Worm (Caenorhabditis elegans) whole organism, L1 larva: ENCODE results near the gene nhr-48.
A peak's percentile ranks its signal among the peaks of the same experiment; 100 is the strongest.

Experiments used
- C16A3.4 ChIP-seq: fragments of 150-350 bp; optimal IDR thresholded peaks from 2 replicates; lab custom pipeline; 2014; ENCODE audit warnings: missing biosample characterization, missing genetic modification characterization
- C34B4.2 ChIP-seq: sonication (generic microtip); optimal IDR thresholded peaks from 2 replicates; lab custom pipeline; 2017; ENCODE audit warnings: mild to moderate bottlenecking, missing genetic modification characterization, missing compliant biosample characterization
- Y116A8C.19 ChIP-seq: sonication (generic microtip); optimal IDR thresholded peaks from 2 replicates; lab custom pipeline; 2016; ENCODE audit warnings: missing compliant biosample characterization, missing genetic modification characterization, borderline replicate concordance
- ama-1 ChIP-seq: fragments of 150-350 bp; optimal IDR thresholded peaks from 2 replicates; lab custom pipeline; 2014
- ceh-63 ChIP-seq: fragments of 200-800 bp; sonication (Bioruptor generic); optimal IDR thresholded peaks from 2 replicates; lab custom pipeline; 2018; ENCODE audit warnings: mild to moderate bottlenecking, missing genetic modification characterization, missing compliant biosample characterization
- ceh-8 ChIP-seq: fragments of 200-800 bp; sonication (Bioruptor generic); optimal IDR thresholded peaks from 2 replicates; lab custom pipeline; 2018; ENCODE audit warnings: mild to moderate bottlenecking, missing genetic modification characterization, moderate library complexity, missing compliant biosample characterization
- ceh-82 ChIP-seq, 3 experiments: fragments of 150-350 bp in 1 of 3; sonication (generic microtip) in 2 of 3; optimal IDR thresholded peaks; 2 replicates each; lab custom pipeline; 2014 to 2017; ENCODE audit warnings: missing biosample characterization in 3 of 3, missing genetic modification characterization in 3 of 3
- ces-1 ChIP-seq: fragments of 150-350 bp; optimal IDR thresholded peaks from 2 replicates; lab custom pipeline; 2014; ENCODE audit warnings: missing biosample characterization, missing genetic modification reagents, missing genetic modification characterization
- dpl-1 ChIP-seq, 3 experiments: fragments of 150-350 bp in 2 of 3; sonication (generic microtip) in 1 of 3; optimal IDR thresholded peaks; 2 replicates each; lab custom pipeline; 2014 to 2017; ENCODE audit warnings: missing biosample characterization in 3 of 3, missing genetic modification characterization in 3 of 3, missing genetic modification reagents in 3 of 3
- dsc-1 ChIP-seq: sonication (generic microtip); optimal IDR thresholded peaks from 2 replicates; lab custom pipeline; 2016; ENCODE audit warnings: mild to moderate bottlenecking, missing genetic modification characterization, missing compliant biosample characterization
- egl-13 ChIP-seq: sonication (generic microtip); optimal IDR thresholded peaks from 2 replicates; lab custom pipeline; 2016; ENCODE audit warnings: missing genotype, missing genetic modification reagents, missing genetic modification characterization, missing compliant biosample characterization
- egl-27 ChIP-seq, 2 experiments: fragments of 150-350 bp in 1 of 2; sonication (generic microtip); optimal IDR thresholded peaks; 3 replicates each; lab custom pipeline; 2017 to 2018; ENCODE audit warnings: missing biosample characterization in 2 of 2, missing genetic modification characterization in 2 of 2, missing genetic modification reagents in 2 of 2
- elt-3 ChIP-seq, 6 experiments: fragments of 150-350 bp in 1 of 6; sonication (generic microtip); optimal IDR thresholded peaks; 2 replicates each; lab custom pipeline; 2017 to 2018; ENCODE audit warnings: missing biosample characterization in 6 of 6, missing genetic modification characterization in 6 of 6, inconsistent platforms in 1 of 6
- fos-1 ChIP-seq: fragments of 150-350 bp; optimal IDR thresholded peaks from 2 replicates; lab custom pipeline; 2014; ENCODE audit warnings: missing biosample characterization, missing genetic modification characterization
- grh-1 ChIP-seq: fragments of 200-800 bp; sonication (Bioruptor generic); IDR thresholded peaks from 2 replicates; pipeline ENCODE4 v1.3.6; 2022; ENCODE audit warnings: missing genetic modification reagents, missing genetic modification characterization, missing compliant biosample characterization
- hlh-17 ChIP-seq: fragments of 200-800 bp; sonication (Bioruptor generic); optimal IDR thresholded peaks from 2 replicates; lab custom pipeline; 2018; ENCODE audit warnings: missing genetic modification characterization, mild to moderate bottlenecking, missing compliant biosample characterization, moderate library complexity, borderline replicate concordance
- hlh-4 ChIP-seq: sonication (generic microtip); optimal IDR thresholded peaks from 2 replicates; lab custom pipeline; 2016; ENCODE audit warnings: mild to moderate bottlenecking, missing genetic modification characterization, missing compliant biosample characterization
- hpl-2 ChIP-seq: fragments of 150-350 bp; optimal IDR thresholded peaks from 2 replicates; lab custom pipeline; 2014; ENCODE audit warnings: missing biosample characterization, missing genetic modification reagents, missing genetic modification characterization
- irx-1 ChIP-seq: sonication (generic microtip); optimal IDR thresholded peaks from 2 replicates; lab custom pipeline; 2016; ENCODE audit warnings: missing genetic modification characterization, missing compliant biosample characterization
- isw-1 ChIP-seq: fragments of 200-800 bp; sonication (Bioruptor generic); IDR thresholded peaks from 2 replicates; pipeline ENCODE4 v1.3.6; 2022; ENCODE audit warnings: missing genetic modification characterization, missing compliant biosample characterization
- lin-14 ChIP-seq: fragments of 200-800 bp; sonication (Bioruptor generic); optimal IDR thresholded peaks from 2 replicates; lab custom pipeline; 2018; ENCODE audit warnings: mild to moderate bottlenecking, missing genetic modification characterization, moderate library complexity, missing compliant biosample characterization
- lin-15B ChIP-seq: fragments of 150-350 bp; sonication (generic microtip); optimal IDR thresholded peaks from 3 replicates; lab custom pipeline; 2014; ENCODE audit warnings: missing biosample characterization, missing genetic modification characterization
- lin-35 ChIP-seq, 2 experiments: fragments of 150-350 bp; optimal IDR thresholded peaks; 2 replicates each; lab custom pipeline; 2014; ENCODE audit warnings: missing biosample characterization in 2 of 2, missing genetic modification characterization in 2 of 2, missing genetic modification reagents in 2 of 2
- lin-39 ChIP-seq: fragments of 150-350 bp; optimal IDR thresholded peaks from 2 replicates; lab custom pipeline; 2014; ENCODE audit warnings: missing biosample characterization, missing genetic modification reagents, missing genetic modification characterization
- lir-3 ChIP-seq: sonication (generic microtip); optimal IDR thresholded peaks from 2 replicates; lab custom pipeline; 2016; ENCODE audit warnings: mild to moderate bottlenecking, missing genetic modification characterization, moderate library complexity, missing compliant biosample characterization; ENCODE audit not compliant: poor library complexity
- mdl-1 ChIP-seq, 2 experiments: fragments of 150-350 bp; optimal IDR thresholded peaks; 2 replicates each; lab custom pipeline; 2014 to 2017; ENCODE audit warnings: missing biosample characterization in 2 of 2, missing genetic modification characterization in 2 of 2, inconsistent platforms in 1 of 2
- mep-1 ChIP-seq: fragments of 150-350 bp; optimal IDR thresholded peaks from 2 replicates; lab custom pipeline; 2014; ENCODE audit warnings: missing biosample characterization, missing genetic modification characterization
- nhr-11 ChIP-seq: fragments of 150-350 bp; optimal IDR thresholded peaks from 2 replicates; lab custom pipeline; 2014; ENCODE audit warnings: missing biosample characterization, missing genetic modification characterization
- nhr-19 ChIP-seq: fragments of 200-800 bp; sonication (Bioruptor generic); conservative IDR thresholded peaks from 2 replicates; pipeline ENCODE4 v1.3.6; 2022; ENCODE audit warnings: missing genetic modification characterization, missing compliant biosample characterization
- nhr-76 ChIP-seq: sonication (generic microtip); optimal IDR thresholded peaks from 2 replicates; lab custom pipeline; 2017; ENCODE audit warnings: missing biosample characterization, missing genetic modification characterization
- nhr-77 ChIP-seq: fragments of 150-350 bp; optimal IDR thresholded peaks from 2 replicates; lab custom pipeline; 2014; ENCODE audit warnings: missing biosample characterization, missing genetic modification characterization
- nhr-84 ChIP-seq: sonication (generic microtip); optimal IDR thresholded peaks from 2 replicates; lab custom pipeline; 2017; ENCODE audit warnings: missing biosample characterization, missing genetic modification characterization
- nhr-85 ChIP-seq: sonication (generic microtip); peaks from one replicate; lab custom pipeline; 2016; ENCODE audit warnings: missing genetic modification characterization, inconsistent platforms, missing compliant biosample characterization
- pax-3 ChIP-seq: fragments of 200-800 bp; sonication (Bioruptor generic); optimal IDR thresholded peaks from 2 replicates; lab custom pipeline; 2018; ENCODE audit warnings: mild to moderate bottlenecking, missing genetic modification characterization, moderate library complexity, missing compliant biosample characterization
- rnt-1 ChIP-seq: sonication (generic microtip); optimal IDR thresholded peaks from 2 replicates; lab custom pipeline; 2016; ENCODE audit warnings: mild to moderate bottlenecking, missing genetic modification characterization, moderate library complexity, missing compliant biosample characterization
- sup-37 ChIP-seq: fragments of 200-800 bp; sonication (Bioruptor generic); optimal IDR thresholded peaks from 2 replicates; lab custom pipeline; 2018; ENCODE audit warnings: mild to moderate bottlenecking, missing genetic modification characterization, missing compliant biosample characterization
- swsn-7 ChIP-seq: sonication (generic microtip); optimal IDR thresholded peaks from 2 replicates; lab custom pipeline; 2016; ENCODE audit warnings: missing genetic modification characterization, missing compliant biosample characterization
- tbx-2 ChIP-seq: sonication (generic microtip); optimal IDR thresholded peaks from 2 replicates; lab custom pipeline; 2016; ENCODE audit warnings: missing genetic modification characterization, missing compliant biosample characterization
- tlp-1 ChIP-seq: fragments of 150-350 bp; optimal IDR thresholded peaks from 2 replicates; lab custom pipeline; 2014; ENCODE audit warnings: missing biosample characterization, missing genetic modification characterization
- unc-30 ChIP-seq: sonication (generic microtip); optimal IDR thresholded peaks from 2 replicates; lab custom pipeline; 2017; ENCODE audit warnings: missing biosample characterization, missing genetic modification characterization
- unc-98 ChIP-seq: fragments of 200-800 bp; sonication (Bioruptor generic); IDR thresholded peaks from 2 replicates; pipeline ENCODE4 v1.3.6; 2022; ENCODE audit warnings: missing genetic modification characterization, missing compliant biosample characterization
- vab-15 ChIP-seq: sonication (generic microtip); optimal IDR thresholded peaks from 2 replicates; lab custom pipeline; 2017; ENCODE audit warnings: missing genotype, mild to moderate bottlenecking, missing genetic modification characterization, missing compliant biosample characterization
- zag-1 ChIP-seq: fragments of 150-350 bp; optimal IDR thresholded peaks from 2 replicates; lab custom pipeline; 2014; ENCODE audit warnings: missing biosample characterization, missing genetic modification characterization
- zip-4 ChIP-seq: fragments of 200-800 bp; sonication (Bioruptor generic); optimal IDR thresholded peaks from 2 replicates; lab custom pipeline; 2018; ENCODE audit warnings: mild to moderate bottlenecking, missing genetic modification characterization, moderate library complexity, missing compliant biosample characterization
- ztf-4 ChIP-seq: fragments of 150-350 bp; optimal IDR thresholded peaks from 2 replicates; lab custom pipeline; 2014; ENCODE audit warnings: missing biosample characterization, missing genetic modification characterization

The nhr-48 gene

ce11 chrX:15700220-15700619, 7.8 kb upstream of the nhr-48 start (continued):
- TF ChIP-seq ceh-8 (GFP tag; lab: Kevin White, UChicago) (no peak), ztf-4 (tag; lab: Kevin White, UChicago) (no peak), ces-1 (GFP tag; lab: Kevin White, UChicago) (no peak), hlh-4 (tag; lab: Kevin White, UChicago) (no peak), hpl-2 (GFP tag; lab: Kevin White, UChicago) (no peak), vab-15 (no peak), nhr-11 (tag; lab: Kevin White, UChicago) (no peak), tlp-1 (no peak), ama-1 (lab: Kevin White, UChicago) (no peak), nhr-85 (peak; percentile 91), mdl-1 (tag; optimal IDR thresholded peaks at IDR 0.05; lab: Kevin White, UChicago) (peak in 1 of 2 experiments; percentile 67), C16A3.4 (tag; lab: Kevin White, UChicago) (no peak), zag-1 (tag; lab: Kevin White, UChicago) (no peak), rnt-1 (no peak), egl-13 (tag; lab: Kevin White, UChicago) (no peak), swsn-7 (tag; lab: Kevin White, UChicago) (no peak), ceh-82 (tag; optimal IDR thresholded peaks at IDR 0.05; lab: Kevin White, UChicago) (no peak), egl-27 (tag; optimal IDR thresholded peaks at IDR 0.05; lab: Kevin White, UChicago) (no peak), lir-3 (tag; lab: Kevin White, UChicago) (no peak), nhr-19 (GFP tag; lab: Robert Waterston, UW) (peak; percentile 8; the same call in 1 of the 2 replicates), unc-98 (no peak), nhr-84 (tag; lab: Kevin White, UChicago) (no peak), dsc-1 (tag; lab: Kevin White, UChicago) (no peak), isw-1 (GFP tag; lab: Robert Waterston, UW) (no peak), Y116A8C.19 (tag; lab: Kevin White, UChicago) (no peak), mep-1 (tag; lab: Kevin White, UChicago) (no peak), tbx-2 (tag; lab: Kevin White, UChicago) (peak; percentile 18), nhr-76 (tag; lab: Kevin White, UChicago) (no peak), dpl-1 (GFP tag; optimal IDR thresholded peaks at IDR 0.05; lab: Kevin White, UChicago) (no peak), lin-15B (no peak), ceh-63 (GFP tag; lab: Kevin White, UChicago) (no peak), sup-37 (GFP tag; lab: Kevin White, UChicago) (no peak), elt-3 (tag; optimal IDR thresholded peaks at IDR 0.05; lab: Kevin White, UChicago) (peak in 5 of 6 experiments; percentile 44 to 75 (median 58)), lin-35 (GFP tag; optimal IDR thresholded peaks at IDR 0.05; lab: Kevin White, UChicago) (peak in 1 of 2 experiments; percentile 17), unc-30 (tag; lab: Kevin White, UChicago) (no peak), lin-14 (GFP tag; lab: Kevin White, UChicago) (peak; percentile 74), C34B4.2 (tag; lab: Kevin White, UChicago) (no peak), lin-39 (tag; lab: Kevin White, UChicago) (no peak), hlh-17 (no peak), pax-3 (tag; lab: Kevin White, UChicago) (no peak), grh-1 (no peak), nhr-77 (no peak), fos-1 (peak; percentile 3), irx-1 (no peak), zip-4 (GFP tag; lab: Kevin White, UChicago) (no peak)
